Worm (Caenorhabditis elegans) whole organism, L2 larva: ENCODE measurements around the gene Y54G11A.2.

Experiments used
- nhr-237 ChIP-seq: fragments of 150-350 bp; optimal IDR thresholded peaks from 2 replicates; lab custom pipeline; 2014; ENCODE audit warnings: missing biosample characterization, missing genetic modification characterization
- unc-55 ChIP-seq: fragments of 150-350 bp; sonication (generic microtip); optimal IDR thresholded peaks from 3 replicates; lab custom pipeline; 2014; ENCODE audit warnings: missing biosample characterization, missing genetic modification reagents, missing genetic modification characterization

- TF ChIP-seq nhr-237 (tag; lab: Kevin White, UChicago) (no peak), unc-55 (GFP tag; lab: Kevin White, UChicago) (no peak)
Observed at ce11 chrII:14233879-14234278, 18.3 kb upstream of the Y54G11A.2 start, which contains the start of gene men-1.
